Worm (Caenorhabditis elegans): ENCODE results near the gene cest-5.1.

Gene cest-5.1

ce11 chrIV:6645867-6646655, 14.5 kb upstream of the cest-5.1 start, which contains the start of gene hil-7:
TSS of gene hil-7 (plus strand) at chrIV:6646312.
- no peak for TF ChIP-seq unc-39 (tag; optimal IDR thresholded peaks at IDR 0.05)
- no peak for TF ChIP-seq nhr-10 (tag; optimal IDR thresholded peaks at IDR 0.05)
- peak; percentile 44 for TF ChIP-seq gmeb-1 (tag; optimal IDR thresholded peaks at IDR 0.05)
- TF ChIP-seq nhr-6 (tag; optimal IDR thresholded peaks at IDR 0.05), result peak; percentile 31
- TF ChIP-seq lin-13 (GFP tag; optimal IDR thresholded peaks at IDR 0.05), result peak; percentile 35
- TF ChIP-seq ceh-82 (tag; optimal IDR thresholded peaks at IDR 0.05), result no peak
- no peak for TF ChIP-seq sma-3 (GFP tag; optimal IDR thresholded peaks at IDR 0.05)
- TF ChIP-seq egl-27 (tag; optimal IDR thresholded peaks at IDR 0.05), result peak; percentile 40
- peak; percentile 57 for TF ChIP-seq sma-9 (GFP tag; optimal IDR thresholded peaks at IDR 0.05)
- no peak for TF ChIP-seq sma-9 (tag; optimal IDR thresholded peaks at IDR 0.05)
- TF ChIP-seq ztf-4 (tag; optimal IDR thresholded peaks at IDR 0.05), result no peak
- no peak for TF ChIP-seq zag-1 (tag; optimal IDR thresholded peaks at IDR 0.05)
- TF ChIP-seq elt-1 (tag; optimal IDR thresholded peaks at IDR 0.05), result no peak
- peak; percentile 89 for TF ChIP-seq C34F6.9 (tag; optimal IDR thresholded peaks at IDR 0.05)
- no peak for TF ChIP-seq nhr-237 (tag; optimal IDR thresholded peaks at IDR 0.05)
- TF ChIP-seq sem-4 (tag; optimal IDR thresholded peaks at IDR 0.05), result no peak
- no peak for TF ChIP-seq elt-3 (tag; optimal IDR thresholded peaks at IDR 0.05)
- TF ChIP-seq dmd-4 (tag; optimal IDR thresholded peaks at IDR 0.05), result no peak
- TF ChIP-seq unc-62 (GFP tag; optimal IDR thresholded peaks at IDR 0.05), result no peak
- TF ChIP-seq ceh-16 (tag; optimal IDR thresholded peaks at IDR 0.05), result no peak
- no peak for TF ChIP-seq ztf-11 (tag; optimal IDR thresholded peaks at IDR 0.05)
- TF ChIP-seq snpc-4 (tag; optimal IDR thresholded peaks at IDR 0.05), result no peak
- TF ChIP-seq alr-1 (tag; optimal IDR thresholded peaks at IDR 0.05), result no peak
- no peak for TF ChIP-seq nhr-23 (tag; optimal IDR thresholded peaks at IDR 0.05)
- TF ChIP-seq fos-1 (tag; optimal IDR thresholded peaks at IDR 0.05), result no peak
- TF ChIP-seq Y55F3AM.14 (GFP tag; optimal IDR thresholded peaks at IDR 0.05), result no peak
- no peak for TF ChIP-seq nhr-12 (tag; optimal IDR thresholded peaks at IDR 0.05)
- TF ChIP-seq peb-1 (tag; optimal IDR thresholded peaks at IDR 0.05), result no peak
- no peak for TF ChIP-seq mbf-1 (tag; optimal IDR thresholded peaks at IDR 0.05)
- no peak for TF ChIP-seq ZK546.5 (tag; optimal IDR thresholded peaks at IDR 0.05)
- TF ChIP-seq nhr-25 (tag; optimal IDR thresholded peaks at IDR 0.05), result no peak
- no peak for TF ChIP-seq skn-1 (tag; optimal IDR thresholded peaks at IDR 0.05)
- TF ChIP-seq nhr-11 (tag; optimal IDR thresholded peaks at IDR 0.05), result no peak
- TF ChIP-seq lin-39 (tag; optimal IDR thresholded peaks at IDR 0.05), result no peak
- TF ChIP-seq nhr-129 (tag; optimal IDR thresholded peaks at IDR 0.05), result peak; percentile 83
- TF ChIP-seq crh-2 (tag; optimal IDR thresholded peaks at IDR 0.05), result no peak
- TF ChIP-seq blmp-1 (tag; optimal IDR thresholded peaks at IDR 0.05; ENCODE audit: insufficient read depth), result no peak
- no peak for TF ChIP-seq ztf-1 (GFP tag; conservative IDR thresholded peaks at IDR 0.05)
- no peak for TF ChIP-seq aly-2 (tag; optimal IDR thresholded peaks at IDR 0.05)
- no peak for TF ChIP-seq ama-1 (optimal IDR thresholded peaks at IDR 0.05)
- no peak for TF ChIP-seq unc-55 (GFP tag; optimal IDR thresholded peaks at IDR 0.05)
- no peak for TF ChIP-seq R02D3.7 (tag; optimal IDR thresholded peaks at IDR 0.05)
- peak; percentile 72 for TF ChIP-seq F13H6.1 (tag; optimal IDR thresholded peaks at IDR 0.05)
- TF ChIP-seq nhr-21 (tag; optimal IDR thresholded peaks at IDR 0.05), result no peak
- TF ChIP-seq mdl-1 (tag; optimal IDR thresholded peaks at IDR 0.05), result no peak
- TF ChIP-seq lsy-2 (tag; optimal IDR thresholded peaks at IDR 0.05), result peak in 1 of 2 experiments; percentile 72
- TF ChIP-seq lin-11 (tag; optimal IDR thresholded peaks at IDR 0.05), result no peak
- TF ChIP-seq mab-5 (tag; optimal IDR thresholded peaks at IDR 0.05), result peak; percentile 68
- no peak for TF ChIP-seq nhr-77 (tag; optimal IDR thresholded peaks at IDR 0.05)
